Fruit fly (Drosophila melanogaster) whole organism, embryonic: ENCODE results near the gene amrt.

ENCODE experiments used
- CG10147 ChIP-seq: fragments of 200-800 bp; sonication (Bioruptor generic); optimal IDR thresholded peaks from 2 replicates; lab custom pipeline; 2019; ENCODE audit warnings: missing biosample characterization, mild to moderate bottlenecking, missing genetic modification characterization, moderate library complexity
- CG10321 ChIP-seq: fragments of 200-800 bp; sonication (Bioruptor generic); IDR thresholded peaks from 2 replicates; pipeline ENCODE4 v1.3.6; 2022; ENCODE audit warnings: missing biosample characterization, missing genetic modification characterization
- CG10462 ChIP-seq: fragments of 200-800 bp; sonication (Bioruptor generic); optimal IDR thresholded peaks from 2 replicates; lab custom pipeline; 2016; ENCODE audit warnings: missing biosample characterization, missing genetic modification characterization
- CG10543 ChIP-seq: fragments of 200-800 bp; sonication (Bioruptor generic); optimal IDR thresholded peaks from 3 replicates; lab custom pipeline; 2017; ENCODE audit warnings: missing biosample characterization, mild to moderate bottlenecking, missing genetic modification characterization, moderate library complexity
- CG11093 ChIP-seq: fragments of 200-800 bp; sonication (Bioruptor generic); IDR thresholded peaks from 3 replicates; pipeline ENCODE4 v1.3.6; 2022; ENCODE audit warnings: missing biosample characterization, missing genetic modification characterization
- CG11696 ChIP-seq: fragments of 200-800 bp; sonication (Bioruptor generic); IDR thresholded peaks from 2 replicates; pipeline ENCODE4 v1.3.6; 2022; ENCODE audit warnings: missing biosample characterization, missing genetic modification characterization
- CG12299 ChIP-seq: fragments of 200-800 bp; sonication (Bioruptor generic); optimal IDR thresholded peaks from 2 replicates; lab custom pipeline; 2018; ENCODE audit warnings: missing biosample characterization, mild to moderate bottlenecking, missing genetic modification characterization
- CG12391 ChIP-seq: fragments of 200-800 bp; sonication (Bioruptor generic); optimal IDR thresholded peaks from 3 replicates; lab custom pipeline; 2018; ENCODE audit warnings: missing biosample characterization, mild to moderate bottlenecking, missing genetic modification characterization, moderate library complexity
- CG14441 ChIP-seq: fragments of 200-800 bp; sonication (Bioruptor generic); IDR thresholded peaks from 2 replicates; pipeline ENCODE4 v1.3.6; 2022; ENCODE audit warnings: missing biosample characterization, missing genetic modification characterization
- CG15696 ChIP-seq: fragments of 200-800 bp; sonication (Bioruptor generic); optimal IDR thresholded peaks from 2 replicates; lab custom pipeline; 2019; ENCODE audit warnings: missing biosample characterization, mild to moderate bottlenecking, missing genetic modification characterization, moderate library complexity
- CG16813 ChIP-seq: fragments of 200-800 bp; sonication (Bioruptor generic); IDR thresholded peaks from 3 replicates; pipeline ENCODE4 v1.3.6; 2022; ENCODE audit warnings: missing biosample characterization, missing genetic modification characterization; ENCODE audit not compliant: partially characterized antibody
- CG17385 ChIP-seq: fragments of 200-800 bp; sonication (Bioruptor generic); optimal IDR thresholded peaks from 3 replicates; lab custom pipeline; 2018; ENCODE audit warnings: missing biosample characterization, mild to moderate bottlenecking, missing genetic modification characterization
- CG18619 ChIP-seq: fragments of 200-800 bp; sonication (Bioruptor generic); optimal IDR thresholded peaks from 3 replicates; lab custom pipeline; 2017; ENCODE audit warnings: missing biosample characterization, mild to moderate bottlenecking, missing genetic modification characterization
- CG2120 ChIP-seq: fragments of 200-800 bp; sonication (Bioruptor generic); optimal IDR thresholded peaks from 3 replicates; lab custom pipeline; 2016; ENCODE audit warnings: missing biosample characterization, missing genetic modification characterization
- CG30403 ChIP-seq: fragments of 200-800 bp; sonication (Bioruptor generic); optimal IDR thresholded peaks from 3 replicates; lab custom pipeline; 2016; ENCODE audit warnings: missing biosample characterization, missing genetic modification characterization
- CG34422 ChIP-seq: fragments of 200-800 bp; sonication (Bioruptor generic); IDR thresholded peaks from 3 replicates; pipeline ENCODE4 v1.3.6; 2022; ENCODE audit warnings: missing biosample characterization, missing genetic modification characterization
- CG3847 ChIP-seq: fragments of 200-800 bp; sonication (Bioruptor generic); IDR thresholded peaks from 2 replicates; pipeline ENCODE4 v1.3.6; 2022; ENCODE audit warnings: missing biosample characterization, missing genetic modification characterization
- CG4328 ChIP-seq: fragments of 200-800 bp; sonication (Bioruptor generic); optimal IDR thresholded peaks from 3 replicates; lab custom pipeline; 2017; ENCODE audit warnings: missing biosample characterization, missing genetic modification reagents, missing genetic modification characterization
- CG4404 ChIP-seq: fragments of 200-800 bp; sonication (Bioruptor generic); IDR thresholded peaks from 2 replicates; pipeline ENCODE4 v1.3.6; 2022; ENCODE audit warnings: missing biosample characterization, missing genetic modification characterization
- CG4707 ChIP-seq: fragments of 200-800 bp; sonication (Bioruptor generic); optimal IDR thresholded peaks from 2 replicates; lab custom pipeline; 2018; ENCODE audit warnings: missing biosample characterization, mild to moderate bottlenecking, missing genetic modification characterization, moderate library complexity
- CG4820 ChIP-seq: fragments of 200-800 bp; sonication (Bioruptor generic); optimal IDR thresholded peaks from 3 replicates; lab custom pipeline; 2016; ENCODE audit warnings: missing biosample characterization, missing genetic modification characterization
- CG8388 ChIP-seq: fragments of 200-800 bp; sonication (Bioruptor generic); optimal IDR thresholded peaks from 2 replicates; lab custom pipeline; 2019; ENCODE audit warnings: missing biosample characterization, mild to moderate bottlenecking, missing genetic modification characterization, moderate library complexity
- CG8478 ChIP-seq: fragments of >200 bp; optimal IDR thresholded peaks from 2 replicates; lab custom pipeline; 2018
- CG9932 ChIP-seq: fragments of 200-800 bp; sonication (Bioruptor generic); IDR thresholded peaks from 2 replicates; pipeline ENCODE4 v1.3.6; 2022; ENCODE audit warnings: missing biosample characterization, missing genetic modification characterization
- D19A ChIP-seq: fragments of 200-800 bp; optimal IDR thresholded peaks from 3 replicates; lab custom pipeline; 2019; ENCODE audit warnings: missing biosample characterization, mild to moderate bottlenecking, missing genetic modification characterization, moderate library complexity
- HLH4C ChIP-seq: fragments of 200-800 bp; sonication (Bioruptor generic); IDR thresholded peaks from 3 replicates; pipeline ENCODE4 v1.3.6; 2022; ENCODE audit warnings: missing biosample characterization, missing genetic modification characterization; ENCODE audit not compliant: partially characterized antibody
- HLHmδ ChIP-seq: fragments of 200-800 bp; sonication (Bioruptor generic); optimal IDR thresholded peaks from 2 replicates; lab custom pipeline; 2018; ENCODE audit warnings: missing biosample characterization, mild to moderate bottlenecking, missing genetic modification characterization, moderate library complexity
- Hmr ChIP-seq: fragments of 200-800 bp; sonication (Bioruptor generic); optimal IDR thresholded peaks from 3 replicates; lab custom pipeline; 2017; ENCODE audit warnings: mild to moderate bottlenecking, missing biosample characterization, missing genetic modification reagents, missing genetic modification characterization
- Hr3 ChIP-seq: fragments of 200-800 bp; sonication (Bioruptor generic); optimal IDR thresholded peaks from 3 replicates; lab custom pipeline; 2016; ENCODE audit warnings: missing biosample characterization, missing genetic modification characterization
- MTF-1 ChIP-seq: fragments of 200-800 bp; sonication (Bioruptor generic); optimal IDR thresholded peaks from 2 replicates; lab custom pipeline; 2018; ENCODE audit warnings: missing biosample characterization, mild to moderate bottlenecking, missing genetic modification characterization, borderline replicate concordance
- Max ChIP-seq: fragments of 200-800 bp; sonication (Bioruptor generic); optimal IDR thresholded peaks from 2 replicates; lab custom pipeline; 2016; ENCODE audit warnings: missing biosample characterization, mild to moderate bottlenecking, missing genetic modification characterization
- Ptx1 ChIP-seq: fragments of 200-800 bp; sonication (Bioruptor generic); IDR thresholded peaks from 2 replicates; pipeline ENCODE4 v1.3.6; 2022; ENCODE audit warnings: missing biosample characterization, missing genetic modification characterization
- Ravus ChIP-seq: fragments of 200-800 bp; sonication (Bioruptor generic); IDR thresholded peaks from 2 replicates; pipeline ENCODE4 v1.3.6; 2022; ENCODE audit warnings: missing biosample characterization, missing genetic modification characterization
- Rfx ChIP-seq: fragments of 200-800 bp; sonication (Bioruptor generic); IDR thresholded peaks from 2 replicates; pipeline ENCODE4 v1.3.6; 2022; ENCODE audit warnings: missing biosample characterization, missing genetic modification characterization
- Rx ChIP-seq: fragments of 200-800 bp; sonication (Bioruptor generic); IDR thresholded peaks from 2 replicates; pipeline ENCODE4 v1.3.6; 2022; ENCODE audit warnings: missing biosample characterization, missing genetic modification characterization
- ac ChIP-seq: fragments of 200-800 bp; sonication (Bioruptor generic); optimal IDR thresholded peaks from 3 replicates; lab custom pipeline; 2017; ENCODE audit warnings: missing biosample characterization, mild to moderate bottlenecking, missing genetic modification characterization
- bbx ChIP-seq: fragments of 200-800 bp; sonication (Bioruptor generic); IDR thresholded peaks from 2 replicates; pipeline ENCODE4 v1.3.6; 2022; ENCODE audit warnings: missing biosample characterization, missing genetic modification characterization; ENCODE audit not compliant: partially characterized antibody
- br ChIP-seq: fragments of >200 bp; optimal IDR thresholded peaks from 2 replicates; lab custom pipeline; 2017
- bsh ChIP-seq, 2 experiments: fragments of 200-800 bp; sonication (Bioruptor generic); optimal IDR thresholded peaks; 2 replicates each; lab custom pipeline; 2017 to 2018; ENCODE audit warnings: mild to moderate bottlenecking in 2 of 2, missing biosample characterization in 2 of 2, missing genetic modification characterization in 2 of 2, moderate library complexity in 1 of 2
- crol ChIP-seq: fragments of 200-800 bp; sonication (Bioruptor generic); IDR thresholded peaks from 2 replicates; pipeline ENCODE4 v1.3.6; 2022; ENCODE audit warnings: missing biosample characterization, missing genetic modification characterization
- ems ChIP-seq: fragments of 200-800 bp; sonication (Bioruptor generic); optimal IDR thresholded peaks from 3 replicates; lab custom pipeline; 2016; ENCODE audit warnings: missing biosample characterization, missing genetic modification characterization
- hth ChIP-seq: fragments of >200 bp; optimal IDR thresholded peaks from 2 replicates; lab custom pipeline; 2017; ENCODE audit warnings: inconsistent platforms
- lab ChIP-seq: fragments of 200-800 bp; sonication (Bioruptor generic); optimal IDR thresholded peaks from 3 replicates; lab custom pipeline; 2017; ENCODE audit warnings: missing biosample characterization, missing genetic modification characterization, mild to moderate bottlenecking, moderate library complexity, missing genetic modification reagents
- mam ChIP-seq: fragments of 200-800 bp; sonication (Bioruptor generic); optimal IDR thresholded peaks from 3 replicates; lab custom pipeline; 2016; ENCODE audit warnings: missing biosample characterization, missing genetic modification characterization
- nau ChIP-seq: fragments of 200-800 bp; sonication (Bioruptor generic); optimal IDR thresholded peaks from 3 replicates; lab custom pipeline; 2017; ENCODE audit warnings: missing biosample characterization, mild to moderate bottlenecking, missing genetic modification characterization, missing genetic modification reagents
- pita ChIP-seq: fragments of 200-800 bp; sonication (Bioruptor generic); optimal IDR thresholded peaks from 2 replicates; lab custom pipeline; 2017; ENCODE audit warnings: missing biosample characterization, mild to moderate bottlenecking, missing genetic modification characterization
- ranshi ChIP-seq: fragments of 200-800 bp; sonication (Bioruptor generic); IDR thresholded peaks from 2 replicates; pipeline ENCODE4 v1.3.6; 2022; ENCODE audit warnings: missing biosample characterization, missing genetic modification characterization
- run ChIP-seq: fragments of 200-800 bp; sonication (Bioruptor generic); optimal IDR thresholded peaks from 3 replicates; lab custom pipeline; 2018; ENCODE audit warnings: missing biosample characterization, mild to moderate bottlenecking, missing genetic modification characterization
- tgo ChIP-seq: fragments of 200-800 bp; sonication (Bioruptor generic); IDR thresholded peaks from 3 replicates; pipeline ENCODE4 v1.3.6; 2022; ENCODE audit warnings: missing biosample characterization, missing genetic modification characterization
- vfl ChIP-seq: fragments of 200-800 bp; sonication (Bioruptor generic); optimal IDR thresholded peaks from 2 replicates; lab custom pipeline; 2016; ENCODE audit warnings: missing biosample characterization, missing genetic modification characterization
- yki ChIP-seq: fragments of >200 bp; optimal IDR thresholded peaks from 3 replicates; lab custom pipeline; 2018

The amrt gene

dm6 chrX:13739411-13739888, 42.8 kb upstream of the amrt start, which contains the start of gene CG11151 (continued):
- TF ChIP-seq ems (peak; percentile 95), HLHmδ (GFP tag; lab: Kevin White, UChicago) (peak; percentile 4), CG12391 (tag; lab: Kevin White, UChicago) (peak; percentile 98), CG18619 (peak; percentile 95), vfl (peak; percentile 95), Hr3 (GFP tag; lab: Kevin White, UChicago) (peak; percentile 94), CG11093 (GFP tag; lab: Robert Waterston, UW) (peak; percentile 85), CG10321 (GFP tag; lab: Robert Waterston, UW) (peak; percentile 100), mam (peak; percentile 97), hth (no peak), CG8478 (lab: Kevin White, UChicago) (peak; percentile 96), Ravus (GFP tag; lab: Robert Waterston, UW) (peak; percentile 85), Max (peak; percentile 96), CG10147 (peak; percentile 93), Ptx1 (GFP tag; lab: Robert Waterston, UW) (peak; percentile 96), D19A (peak; percentile 94), lab (GFP tag; lab: Kevin White, UChicago) (peak; percentile 98), nau (peak; percentile 92), CG3847 (GFP tag; lab: Robert Waterston, UW) (peak; percentile 92), CG14441 (GFP tag; lab: Robert Waterston, UW) (peak; percentile 96), MTF-1 (GFP tag; lab: Kevin White, UChicago) (peak; percentile 92), CG15696 (tag; lab: Kevin White, UChicago) (peak; percentile 94), crol (peak; percentile 44; the same call in 1 of the 2 replicates), yki (lab: Kevin White, UChicago) (no peak), ac (GFP tag; lab: Kevin White, UChicago) (peak; percentile 94), bbx (peak; percentile 50; the same call in 1 of the 2 replicates), CG4707 (GFP tag; lab: Kevin White, UChicago) (peak; percentile 100), HLH4C (GFP tag; lab: Robert Waterston, UW) (peak; percentile 61; the same call in 2 of the 3 replicates), CG12299 (tag; lab: Kevin White, UChicago) (peak; percentile 96), CG11696 (peak; percentile 87), CG10543 (peak; percentile 97), CG4820 (GFP tag; lab: Kevin White, UChicago) (peak; percentile 94), Rx (peak; percentile 93), CG30403 (GFP tag; lab: Kevin White, UChicago) (peak; percentile 97), Hmr (GFP tag; lab: Kevin White, UChicago) (peak; percentile 98), run (tag; lab: Kevin White, UChicago) (peak; percentile 93), CG2120 (GFP tag; lab: Kevin White, UChicago) (peak; percentile 98), CG9932 (GFP tag; lab: Robert Waterston, UW) (peak; percentile 94), CG4404 (peak; percentile 91), CG4328 (GFP tag; lab: Kevin White, UChicago) (peak; percentile 94), CG10462 (peak; percentile 92), CG34422 (GFP tag; lab: Robert Waterston, UW) (peak; percentile 94), ranshi (GFP tag; lab: Robert Waterston, UW) (peak; percentile 95), CG8388 (GFP tag; lab: Kevin White, UChicago) (peak; percentile 96), bsh (GFP tag; optimal IDR thresholded peaks at IDR 0.05; lab: Kevin White, UChicago) (peak; percentile 96 to 98), pita (no peak), CG16813 (GFP tag; lab: Robert Waterston, UW) (peak; percentile 61; the same call in 2 of the 3 replicates), CG17385 (GFP tag; lab: Kevin White, UChicago) (peak; percentile 95), tgo (GFP tag; lab: Robert Waterston, UW) (peak; percentile 96), Rfx (peak; percentile 96), br (lab: Kevin White, UChicago) (no peak)
